Worm (Caenorhabditis elegans): ENCODE data around the gene pigw-1.

DNA sequence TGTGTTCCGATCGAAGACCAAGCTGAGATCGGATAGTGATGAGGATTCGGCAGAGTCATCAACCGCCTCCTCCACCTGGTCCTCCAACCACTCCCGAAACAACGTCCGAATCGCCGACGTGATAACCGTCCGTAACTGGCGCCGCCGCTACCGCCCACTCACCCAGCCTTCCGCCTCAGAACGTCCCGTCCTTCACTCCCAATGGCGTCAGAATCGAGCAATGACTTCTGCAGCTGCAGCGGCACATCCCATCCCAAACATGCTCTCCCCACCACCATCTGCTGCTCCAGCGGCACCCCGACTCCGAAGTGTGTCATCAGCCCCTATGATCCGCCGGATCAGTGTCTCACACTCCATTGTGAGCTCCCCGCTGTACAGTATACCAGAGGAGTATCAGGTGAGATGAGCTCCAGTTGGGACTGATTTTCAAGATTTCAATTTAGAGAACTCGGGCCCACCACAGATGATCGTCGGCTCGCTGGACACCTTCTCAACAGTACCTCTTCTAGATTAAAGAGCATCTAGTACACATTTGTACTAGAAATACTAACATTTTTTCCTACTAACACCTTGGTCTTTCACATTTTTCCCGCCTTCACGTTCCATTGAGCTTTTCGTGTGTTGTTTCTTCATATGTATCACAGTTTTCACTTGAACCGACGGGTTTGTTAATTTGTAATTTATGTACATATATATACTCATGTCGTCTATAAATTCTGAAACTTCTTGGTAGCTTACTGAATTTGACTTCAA is 41.3 kb upstream of the pigw-1 start:
- TF ChIP-seq ztf-29 (GFP tag; IDR thresholded peaks at IDR 0.05) (no peak), tab-1 (GFP tag; IDR thresholded peaks at IDR 0.05) (no peak), med-1 (GFP tag; optimal IDR thresholded peaks at IDR 0.05; ENCODE audit: insufficient read depth) (no peak), cog-1 (tag; optimal IDR thresholded peaks at IDR 0.05) (no peak), flt-1 (GFP tag; IDR thresholded peaks at IDR 0.05) (no peak), ztf-23 (GFP tag; IDR thresholded peaks at IDR 0.05) (no peak), T22C8.4 (GFP tag; IDR thresholded peaks at IDR 0.05) (no peak), klf-2 (GFP tag; conservative IDR thresholded peaks at IDR 0.05) (no peak)

Measured in whole organism, midembryonic.